Worm (Caenorhabditis elegans) whole organism, dauer: ENCODE data around the gene C15B12.3.

Experiments
- unc-62 ChIP-seq: sonication (generic microtip); optimal IDR thresholded peaks from 2 replicates; lab custom pipeline; 2017; ENCODE audit warnings: missing biosample characterization, missing genetic modification reagents, missing genetic modification characterization

Gene C15B12.3

ce11 chrX:6467462-6467861 is at the start of gene C15B12.3:
Gene C15B12.3 (minus strand): TSS chrX:6467562.
- TF ChIP-seq unc-62 (GFP tag; lab: Kevin White, UChicago) = no peak

DNA sequence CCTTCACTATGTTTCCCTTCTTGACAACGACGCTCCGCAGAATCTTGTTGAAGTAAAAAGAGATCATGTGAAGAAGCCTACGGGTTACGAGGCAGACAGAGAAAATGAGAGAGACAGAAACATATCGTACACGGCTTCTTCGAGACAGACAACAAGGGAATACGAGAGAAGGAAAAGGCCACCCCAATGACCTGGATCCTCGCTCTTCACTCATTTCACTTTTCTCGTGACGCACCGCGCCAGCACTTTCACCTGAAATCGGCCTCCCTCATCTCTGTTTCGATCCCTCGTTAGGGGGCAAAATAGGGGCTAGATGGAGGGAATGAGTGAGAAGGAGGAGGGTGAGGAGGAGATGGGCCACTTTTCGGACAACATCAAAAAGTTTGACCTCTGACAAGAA is 47.9 kb upstream of the C15B12.3 start:
- TF ChIP-seq unc-62 (GFP tag; lab: Kevin White, UChicago) = no peak

- TF ChIP-seq unc-62 (GFP tag; lab: Kevin White, UChicago) = no peak
Measured at ce11 chrX:6514466-6514865, 47.1 kb upstream of the C15B12.3 start.

DNA sequence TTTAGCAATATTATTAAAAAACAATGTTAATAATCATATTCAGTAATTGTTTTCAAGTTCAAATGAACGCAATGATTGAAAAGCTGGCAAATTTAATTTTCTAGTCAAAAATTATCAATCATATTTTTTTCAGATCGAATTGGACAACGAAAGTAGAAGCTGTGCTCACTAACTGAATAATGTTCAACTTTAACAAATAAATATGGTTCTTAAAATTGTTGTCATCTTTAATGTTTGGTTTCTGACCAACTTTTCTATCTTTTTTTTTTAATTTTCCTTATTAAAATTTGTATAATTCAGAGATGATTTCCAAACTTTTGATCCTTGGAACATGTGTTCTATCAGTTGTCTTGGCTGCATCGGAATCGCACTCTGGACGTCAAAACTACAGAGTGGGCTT is 44.6 kb upstream of the C15B12.3 start, which contains the start of gene ttr-35:
Gene ttr-35, plus strand, starts transcription at position 301 of the 400 bp plus-strand sequence.
- no peak for TF ChIP-seq unc-62 (GFP tag; lab: Kevin White, UChicago)

DNA sequence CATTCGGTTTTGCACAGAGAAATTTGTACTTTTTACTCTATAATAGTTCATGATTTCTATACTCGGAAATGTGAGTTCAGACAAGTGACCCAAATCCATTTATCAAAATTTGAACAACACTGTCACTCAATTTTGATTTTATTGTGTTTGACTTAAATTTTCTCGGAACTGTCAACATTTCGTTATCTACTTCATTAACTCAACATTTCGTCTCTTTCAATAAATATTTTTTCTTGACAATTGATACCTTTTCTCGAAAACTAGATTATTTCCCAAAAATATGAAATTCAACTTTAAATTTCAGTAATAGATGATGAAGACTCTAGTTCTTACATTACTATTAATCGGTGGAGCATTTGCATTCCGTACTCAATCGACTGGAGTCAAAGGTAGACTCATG is 43.3 kb upstream of the C15B12.3 start, which contains the start of gene ttr-36:
Gene ttr-36, plus strand, starts transcription at position 301 of the 400 bp plus-strand sequence.
- TF ChIP-seq unc-62 (GFP tag; lab: Kevin White, UChicago) = no peak

DNA sequence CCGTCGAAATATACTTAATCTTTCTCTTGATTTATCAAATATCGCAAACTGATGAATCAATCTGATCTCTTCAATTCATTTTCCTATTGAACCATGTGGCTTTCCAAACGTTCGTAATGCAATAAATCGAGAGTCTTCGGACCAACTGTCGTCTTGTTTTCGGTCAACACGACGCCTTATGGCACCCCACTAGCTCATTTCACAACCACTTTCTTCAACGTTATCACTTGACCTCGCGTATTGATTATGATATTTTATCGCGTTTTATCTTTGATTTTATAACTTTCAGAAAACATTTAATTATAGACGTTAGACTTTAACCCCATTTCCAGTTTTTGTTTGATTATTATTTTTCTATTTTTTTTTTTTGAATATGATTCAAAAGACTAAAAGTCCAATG is 42.5 kb upstream of the C15B12.3 start:
- no peak for TF ChIP-seq unc-62 (GFP tag; lab: Kevin White, UChicago)

- no peak for TF ChIP-seq unc-62 (GFP tag; lab: Kevin White, UChicago)
Measured at ce11 chrX:6507734-6508133, 40.4 kb upstream of the C15B12.3 start.

- TF ChIP-seq unc-62 (GFP tag; lab: Kevin White, UChicago) = no peak
Measured at ce11 chrX:6505662-6506061, 38.3 kb upstream of the C15B12.3 start, which contains the start of gene glr-8. Gene glr-8 (plus strand): TSS chrX:6505980.

ce11 chrX:6505008-6505407 is 37.6 kb upstream of the C15B12.3 start, which contains the start of gene cdf-1:
Gene cdf-1 (minus strand): TSS chrX:6505143.
- TF ChIP-seq unc-62 (GFP tag; lab: Kevin White, UChicago) = no peak

- TF ChIP-seq unc-62 (GFP tag; lab: Kevin White, UChicago) = no peak
Measured at ce11 chrX:6503148-6503547, 35.8 kb upstream of the C15B12.3 start.

ce11 chrX:6499736-6500135 is 32.4 kb upstream of the C15B12.3 start, which contains the start of gene actl-1:
Gene actl-1 (minus strand): TSS chrX:6499836.
- no peak for TF ChIP-seq unc-62 (GFP tag; lab: Kevin White, UChicago)

- no peak for TF ChIP-seq unc-62 (GFP tag; lab: Kevin White, UChicago)
Measured at ce11 chrX:6484780-6485179, 17.4 kb upstream of the C15B12.3 start, which contains the start of gene gar-1. Gene gar-1 (minus strand): TSS chrX:6484880.

DNA sequence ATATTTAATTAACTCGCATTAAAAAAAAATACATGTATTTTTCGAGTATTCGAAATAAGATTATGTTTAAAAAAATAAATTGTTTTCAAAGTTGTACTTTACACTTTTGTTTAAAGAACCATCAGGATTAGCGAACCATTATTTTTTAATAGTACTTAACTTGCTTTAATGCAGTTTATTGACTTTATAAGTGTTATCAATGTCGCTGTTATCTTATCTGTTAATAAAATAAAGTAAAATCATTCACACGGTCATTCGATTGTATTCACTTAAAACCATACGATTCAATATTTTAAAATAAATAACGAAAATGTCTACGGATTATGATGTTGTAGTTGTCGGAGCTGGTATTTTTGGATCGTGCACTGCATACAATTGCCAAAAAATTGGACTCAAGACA is 9.2 kb upstream of the C15B12.3 start, which contains the start of gene C15B12.1:
Gene C15B12.1, plus strand, starts transcription at position 271 of the 400 bp plus-strand sequence.
- TF ChIP-seq unc-62 (GFP tag; lab: Kevin White, UChicago) = no peak

- no peak for TF ChIP-seq unc-62 (GFP tag; lab: Kevin White, UChicago)
Measured at ce11 chrX:6473698-6474314, 6.4 kb upstream of the C15B12.3 start, which contains the start of the genes C15B12.4 and C15B12.8. Gene C15B12.4 (minus strand): TSS chrX:6473748. Gene C15B12.8 (plus strand): TSS chrX:6474264.

DNA sequence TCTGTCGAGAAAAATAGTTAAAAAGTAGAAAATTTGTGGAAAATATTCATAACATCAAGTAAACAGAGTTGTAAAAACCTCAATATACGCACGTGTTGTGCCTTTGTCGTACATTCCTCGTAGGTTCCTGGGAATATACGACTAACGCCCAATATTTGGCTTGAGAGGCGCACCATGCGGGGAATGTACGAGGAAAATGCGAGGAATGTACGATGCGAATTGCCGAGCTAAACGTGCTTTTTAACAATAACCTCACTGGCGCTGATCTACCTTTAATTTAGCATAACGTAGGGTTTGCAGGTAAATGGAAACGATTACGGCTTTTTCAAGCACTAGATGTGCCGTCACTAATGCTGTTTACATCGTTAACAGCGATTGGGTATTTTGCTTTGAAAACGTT is 1.1 kb upstream of the C15B12.3 start, which contains the start of gene C15B12.9:
Gene C15B12.9, plus strand, starts transcription at position 301 of the 400 bp plus-strand sequence.
- no peak for TF ChIP-seq unc-62 (GFP tag; lab: Kevin White, UChicago)

DNA sequence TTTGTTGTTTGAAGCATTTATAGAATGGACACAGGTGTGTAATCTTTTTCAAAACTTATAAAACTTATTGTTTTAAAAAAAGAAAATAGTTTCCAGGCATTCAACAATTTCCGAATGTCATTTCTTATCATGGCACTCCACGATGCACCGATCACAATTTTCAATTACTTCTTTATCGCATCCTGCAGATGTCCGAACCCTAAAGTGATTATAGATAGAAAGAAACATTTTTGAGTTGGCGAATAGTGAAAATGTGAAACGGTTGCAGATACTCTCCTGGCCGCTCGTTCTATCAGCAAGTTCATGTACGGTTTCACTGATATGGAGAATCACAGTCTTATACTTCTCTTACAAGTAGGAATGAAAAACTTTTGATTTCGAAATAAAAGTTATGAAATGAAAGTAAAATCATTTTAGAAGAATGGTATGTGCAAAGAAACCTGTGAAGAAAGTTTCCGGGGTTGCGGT is 4.3 kb downstream of the C15B12.3 start, which contains the start of gene C15B12.2:
Gene C15B12.2, plus strand, starts transcription at position 418 of the 468 bp plus-strand sequence.
- no peak for TF ChIP-seq unc-62 (GFP tag; lab: Kevin White, UChicago)
